Fruit fly (Drosophila melanogaster): ENCODE results near the gene RfC4.

- TF ChIP-seq Eip93F (GFP tag; optimal IDR thresholded peaks at IDR 0.05) = no peak
- TF ChIP-seq cyc (GFP tag; optimal IDR thresholded peaks at IDR 0.05) = no peak
Observed at dm6 chr3L:4122185-4122767, 13.6 kb downstream of the RfC4 start, which contains the start of gene Chd64.

All from whole organism, prepupa.